Fruit fly (Drosophila melanogaster): ENCODE results near the gene CG9312.

Gene CG9312

DNA sequence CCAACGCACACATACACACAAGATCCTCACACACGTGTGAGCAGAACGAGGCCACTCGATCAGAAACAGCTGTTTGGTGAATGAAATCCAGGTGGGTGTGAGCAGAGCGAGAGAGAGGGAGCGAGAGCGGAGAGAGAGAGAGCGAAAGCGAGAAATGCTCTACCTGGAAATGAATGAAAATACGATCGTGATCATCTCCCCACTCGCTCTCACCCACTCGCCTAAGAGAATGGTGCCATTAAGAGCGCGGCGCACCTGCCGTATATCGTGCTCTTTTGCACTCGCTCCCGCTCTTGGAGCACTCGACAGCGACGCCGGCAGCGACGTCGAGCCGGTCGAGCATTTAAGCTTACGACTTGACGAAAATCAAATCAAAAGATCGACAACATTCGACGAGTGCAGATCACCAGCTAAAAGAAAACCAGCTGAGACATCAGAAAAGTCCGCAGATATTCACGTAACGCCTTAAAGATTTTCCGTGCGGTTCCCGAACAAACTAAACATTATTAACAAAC lies 47.2 kb downstream of the CG9312 start, which contains the start of the genes tal-1A, tal-2A, tal-3A and tal-AA (continued):
- TF ChIP-seq nau (GFP tag; optimal IDR thresholded peaks at IDR 0.05) (peak; percentile 47), Rfx (GFP tag; IDR thresholded peaks at IDR 0.05) (peak; percentile 25; the same call in 1 of the 2 replicates), CG4617 (GFP tag; optimal IDR thresholded peaks at IDR 0.05; ENCODE audit: borderline replicate concordance) (no peak), usp (GFP tag; optimal IDR thresholded peaks at IDR 0.05) (no peak), Lpt (GFP tag; optimal IDR thresholded peaks at IDR 0.05) (no peak), CG8388 (GFP tag; optimal IDR thresholded peaks at IDR 0.05) (no peak), CG4730 (GFP tag; IDR thresholded peaks at IDR 0.05) (no peak), Max (GFP tag; optimal IDR thresholded peaks at IDR 0.05) (no peak), CrebB (tag; optimal IDR thresholded peaks at IDR 0.05) (peak; percentile 10), CG6689 (GFP tag; IDR thresholded peaks at IDR 0.05) (peak; percentile 16; the same call in 1 of the 2 replicates), HLHmδ (GFP tag; optimal IDR thresholded peaks at IDR 0.05) (peak; percentile 49), unc-4 (GFP tag; IDR thresholded peaks at IDR 0.05; ENCODE audit: partially characterized antibody) (0 out of 2 replicates have a peak, but pooled peaks have one; percentile 30), NC2β (GFP tag; optimal IDR thresholded peaks at IDR 0.05) (no peak), CG43689 (GFP tag; IDR thresholded peaks at IDR 0.05) (no peak), oc (tag; optimal IDR thresholded peaks at IDR 0.05) (peak; percentile 26), Atf6 (GFP tag; IDR thresholded peaks at IDR 0.05) (peak; percentile 55), vvl (GFP tag; IDR thresholded peaks at IDR 0.05) (peak; percentile 60; the same call in 1 of the 2 replicates), D19A (tag; optimal IDR thresholded peaks at IDR 0.05) (no peak), vfl (GFP tag; optimal IDR thresholded peaks at IDR 0.05) (peak; percentile 45), Doc3 (GFP tag; IDR thresholded peaks at IDR 0.05; ENCODE audit: partially characterized antibody) (0 out of 3 replicates have a peak, but pooled peaks have one; percentile 53), sob (GFP tag; IDR thresholded peaks at IDR 0.05) (peak; percentile 48; the same call in 1 of the 2 replicates), fd64A (GFP tag; optimal IDR thresholded peaks at IDR 0.05) (peak; percentile 29), CG15011 (GFP tag; optimal IDR thresholded peaks at IDR 0.05) (no peak), CG17829 (tag; optimal IDR thresholded peaks at IDR 0.05) (peak; percentile 37), CG2129 (GFP tag; IDR thresholded peaks at IDR 0.05; ENCODE audit: partially characterized antibody) (0 out of 2 replicates have a peak, but pooled peaks have one; percentile 22), sna (GFP tag; IDR thresholded peaks at IDR 0.05; ENCODE audit: partially characterized antibody) (peak; percentile 76), hbn (GFP tag; IDR thresholded peaks at IDR 0.05; ENCODE audit: partially characterized antibody) (peak; percentile 63), sisA (GFP tag; IDR thresholded peaks at IDR 0.05) (no peak), inv (GFP tag; IDR thresholded peaks at IDR 0.05; ENCODE audit: partially characterized antibody) (no peak), ems (GFP tag; optimal IDR thresholded peaks at IDR 0.05) (peak; percentile 30), YL-1 (GFP tag; optimal IDR thresholded peaks at IDR 0.05) (no peak), stc (GFP tag; IDR thresholded peaks at IDR 0.05) (peak; percentile 4; the same call in 1 of the 2 replicates), CG17802 (tag; optimal IDR thresholded peaks at IDR 0.05) (no peak), otp (GFP tag; IDR thresholded peaks at IDR 0.05) (peak; percentile 65; the same call in 1 of the 3 replicates), Atf3 (GFP tag; optimal IDR thresholded peaks at IDR 0.05) (no peak), Doc2 (GFP tag; IDR thresholded peaks at IDR 0.05) (no peak), kah (GFP tag; optimal IDR thresholded peaks at IDR 0.05) (peak; percentile 45), Mad (GFP tag; optimal IDR thresholded peaks at IDR 0.05) (no peak), Dbx (GFP tag; IDR thresholded peaks at IDR 0.05) (0 out of 3 replicates have a peak, but pooled peaks have one; percentile 43), CG12299 (tag; optimal IDR thresholded peaks at IDR 0.05) (peak; percentile 19), sc (optimal IDR thresholded peaks at IDR 0.05) (no peak), sc (GFP tag; optimal IDR thresholded peaks at IDR 0.05) (peak; percentile 19), CG4360 (GFP tag; IDR thresholded peaks at IDR 0.05) (peak; percentile 29), Pdp1 (GFP tag; optimal IDR thresholded peaks at IDR 0.05) (peak in 1 of 2 experiments; percentile 75), phol (tag; optimal IDR thresholded peaks at IDR 0.05) (no peak), NC2α (GFP tag; optimal IDR thresholded peaks at IDR 0.05) (peak; percentile 60), CG34224 (GFP tag; IDR thresholded peaks at IDR 0.05; ENCODE audit: partially characterized antibody) (peak; percentile 82), Hr78 (GFP tag; optimal IDR thresholded peaks at IDR 0.05) (peak in 1 of 2 experiments; percentile 27), CG2889 (GFP tag; IDR thresholded peaks at IDR 0.05) (no peak)

All from whole organism, embryonic.